Fruit fly (Drosophila melanogaster) whole organism, prepupa: ENCODE data around the gene defl.

Source experiments
- CG6276 ChIP-seq: fragments of 200-800 bp; sonication (Bioruptor generic); optimal IDR thresholded peaks from 2 replicates; lab custom pipeline; 2017; ENCODE audit warnings: missing biosample characterization, mild to moderate bottlenecking, missing genetic modification characterization
- CG8632 ChIP-seq: fragments of 200-800 bp; sonication (Bioruptor generic); optimal IDR thresholded peaks from 3 replicates; lab custom pipeline; 2016; ENCODE audit warnings: missing biosample characterization, missing genetic modification characterization
- eg ChIP-seq: fragments of 200-800 bp; sonication (Bioruptor generic); IDR thresholded peaks from 3 replicates; pipeline ENCODE4 v1.3.6; 2022; ENCODE audit warnings: missing biosample characterization, missing genetic modification characterization

dm6 chr3L:9689809-9690208 lies 33.4 kb upstream of the defl start:
- TF ChIP-seq CG8632 (GFP tag; lab: Kevin White, UChicago) (no peak), eg (GFP tag; lab: Robert Waterston, UW) (no peak), CG6276 (GFP tag; lab: Kevin White, UChicago) (no peak)
